Fruit fly (Drosophila melanogaster) whole organism, embryonic: ENCODE results near the gene smg.

Experiments
- Aef1 ChIP-seq: fragments of 200-800 bp; sonication (Bioruptor generic); IDR thresholded peaks from 3 replicates; pipeline ENCODE4 v1.3.6; 2022; ENCODE audit warnings: missing biosample characterization, missing genetic modification characterization
- Asciz ChIP-seq: fragments of 200-800 bp; sonication (Bioruptor generic); optimal IDR thresholded peaks from 2 replicates; lab custom pipeline; 2017; ENCODE audit warnings: missing biosample characterization, mild to moderate bottlenecking, missing genetic modification characterization, missing genetic modification reagents
- Atf3 ChIP-seq: fragments of 200-800 bp; sonication (Bioruptor generic); optimal IDR thresholded peaks from 3 replicates; lab custom pipeline; 2016; ENCODE audit warnings: missing biosample characterization, missing genetic modification characterization
- Blimp-1 ChIP-seq: fragments of 200-800 bp; sonication (Bioruptor generic); optimal IDR thresholded peaks from 3 replicates; lab custom pipeline; 2018; ENCODE audit warnings: missing biosample characterization, missing genetic modification characterization, mild to moderate bottlenecking, moderate library complexity, missing genetic modification reagents
- CG11456 ChIP-seq: fragments of 200-800 bp; sonication (Bioruptor generic); IDR thresholded peaks from 3 replicates; pipeline ENCODE4 v1.3.6; 2022; ENCODE audit warnings: missing biosample characterization, missing genetic modification characterization
- CG11696 ChIP-seq: fragments of 200-800 bp; sonication (Bioruptor generic); IDR thresholded peaks from 2 replicates; pipeline ENCODE4 v1.3.6; 2022; ENCODE audit warnings: missing biosample characterization, missing genetic modification characterization
- CG12659 ChIP-seq: fragments of 200-800 bp; sonication (Bioruptor generic); optimal IDR thresholded peaks from 3 replicates; lab custom pipeline; 2017; ENCODE audit warnings: mild to moderate bottlenecking, missing biosample characterization, missing genetic modification reagents, missing genetic modification characterization
- CG13287 ChIP-seq: fragments of 200-800 bp; sonication (Bioruptor generic); IDR thresholded peaks from 2 replicates; pipeline ENCODE4 v1.3.6; 2022; ENCODE audit warnings: missing biosample characterization, missing genetic modification characterization; ENCODE audit not compliant: partially characterized antibody
- CG1602 ChIP-seq: fragments of 200-800 bp; sonication (Bioruptor generic); optimal IDR thresholded peaks from 3 replicates; lab custom pipeline; 2016; ENCODE audit warnings: missing biosample characterization, missing genetic modification characterization
- CG17802 ChIP-seq: fragments of 200-800 bp; sonication (Bioruptor generic); optimal IDR thresholded peaks from 2 replicates; lab custom pipeline; 2018; ENCODE audit warnings: missing biosample characterization, mild to moderate bottlenecking, missing genetic modification characterization, moderate library complexity
- CG3163 ChIP-seq: fragments of 200-800 bp; sonication (Bioruptor generic); optimal IDR thresholded peaks from 3 replicates; lab custom pipeline; 2016; ENCODE audit warnings: missing biosample characterization, missing genetic modification characterization
- CG33213 ChIP-seq: fragments of 200-800 bp; sonication (Bioruptor generic); optimal IDR thresholded peaks from 3 replicates; lab custom pipeline; 2016; ENCODE audit warnings: missing biosample characterization, missing genetic modification characterization
- CG4707 ChIP-seq: fragments of 200-800 bp; sonication (Bioruptor generic); optimal IDR thresholded peaks from 2 replicates; lab custom pipeline; 2018; ENCODE audit warnings: missing biosample characterization, mild to moderate bottlenecking, missing genetic modification characterization, moderate library complexity
- CG4854 ChIP-seq: fragments of 200-800 bp; sonication (Bioruptor generic); optimal IDR thresholded peaks from 2 replicates; lab custom pipeline; 2016; ENCODE audit warnings: missing biosample characterization, missing genetic modification characterization, inconsistent platforms
- CG6254 ChIP-seq: fragments of 200-800 bp; sonication (Bioruptor generic); optimal IDR thresholded peaks from 3 replicates; lab custom pipeline; 2017; ENCODE audit warnings: mild to moderate bottlenecking, missing biosample characterization, missing genetic modification reagents, missing genetic modification characterization
- CG6791 ChIP-seq: fragments of 200-800 bp; sonication (Bioruptor generic); IDR thresholded peaks from 3 replicates; pipeline ENCODE4 v1.3.6; 2022; ENCODE audit warnings: missing biosample characterization, missing genetic modification characterization; ENCODE audit not compliant: partially characterized antibody
- CG8089 ChIP-seq: fragments of 200-800 bp; sonication (Bioruptor generic); optimal IDR thresholded peaks from 3 replicates; lab custom pipeline; 2016; ENCODE audit warnings: missing biosample characterization, missing genetic modification characterization
- CG8359 ChIP-seq: fragments of 200-800 bp; sonication (Bioruptor generic); optimal IDR thresholded peaks from 2 replicates; lab custom pipeline; 2017; ENCODE audit warnings: missing biosample characterization, mild to moderate bottlenecking, missing genetic modification characterization, borderline replicate concordance
- CG8388 ChIP-seq: fragments of 200-800 bp; sonication (Bioruptor generic); optimal IDR thresholded peaks from 2 replicates; lab custom pipeline; 2019; ENCODE audit warnings: missing biosample characterization, mild to moderate bottlenecking, missing genetic modification characterization, moderate library complexity
- CG8765 ChIP-seq: fragments of 200-800 bp; sonication (Bioruptor generic); IDR thresholded peaks from 2 replicates; pipeline ENCODE4 v1.3.6; 2022; ENCODE audit warnings: missing biosample characterization, missing genetic modification characterization
- CoRest ChIP-seq: fragments of 200-800 bp; sonication (Bioruptor generic); optimal IDR thresholded peaks from 3 replicates; lab custom pipeline; 2018; ENCODE audit warnings: missing biosample characterization, mild to moderate bottlenecking, missing genetic modification characterization, moderate library complexity
- Dfd ChIP-seq, 2 experiments: fragments of >200 bp; optimal IDR thresholded peaks; 2 replicates each; lab custom pipeline; 2017; ENCODE audit warnings: missing biosample characterization in 2 of 2, missing genetic modification characterization in 2 of 2
- Hr3 ChIP-seq: fragments of 200-800 bp; sonication (Bioruptor generic); optimal IDR thresholded peaks from 3 replicates; lab custom pipeline; 2016; ENCODE audit warnings: missing biosample characterization, missing genetic modification characterization
- Hr39 ChIP-seq: fragments of >200 bp; optimal IDR thresholded peaks from 2 replicates; lab custom pipeline; 2017
- Max ChIP-seq: fragments of 200-800 bp; sonication (Bioruptor generic); optimal IDR thresholded peaks from 2 replicates; lab custom pipeline; 2016; ENCODE audit warnings: missing biosample characterization, mild to moderate bottlenecking, missing genetic modification characterization
- Optix ChIP-seq: fragments of 200-800 bp; sonication (Bioruptor generic); IDR thresholded peaks from 3 replicates; pipeline ENCODE4 v1.3.6; 2022; ENCODE audit warnings: missing biosample characterization, missing genetic modification characterization
- Pdp1 ChIP-seq, 2 experiments: fragments of 200-800 bp; sonication (Bioruptor generic); optimal IDR thresholded peaks; 3 replicates each; lab custom pipeline; 2016; ENCODE audit warnings: missing biosample characterization in 2 of 2, missing genetic modification characterization in 2 of 2, mild to moderate bottlenecking in 1 of 2, moderate library complexity in 1 of 2
- Sry-δ ChIP-seq: fragments of 200-800 bp; sonication (Bioruptor generic); optimal IDR thresholded peaks from 2 replicates; lab custom pipeline; 2016; ENCODE audit warnings: missing biosample characterization, missing genetic modification characterization
- Usf ChIP-seq: fragments of 200-800 bp; sonication (Bioruptor generic); optimal IDR thresholded peaks from 2 replicates; lab custom pipeline; 2017; ENCODE audit warnings: missing genotype, missing biosample characterization, missing genetic modification characterization
- Xrp1 ChIP-seq: fragments of 200-800 bp; sonication (Bioruptor generic); IDR thresholded peaks from 2 replicates; pipeline ENCODE4 v1.3.6; 2022; ENCODE audit warnings: missing biosample characterization, missing genetic modification characterization
- br ChIP-seq: fragments of >200 bp; optimal IDR thresholded peaks from 2 replicates; lab custom pipeline; 2017
- cas ChIP-seq: fragments of 200-800 bp; sonication (Bioruptor generic); IDR thresholded peaks from 2 replicates; pipeline ENCODE4 v1.3.6; 2022; ENCODE audit warnings: missing biosample characterization, missing genetic modification characterization
- caup ChIP-seq: fragments of 200-800 bp; sonication (Bioruptor generic); optimal IDR thresholded peaks from 3 replicates; lab custom pipeline; 2017; ENCODE audit warnings: missing biosample characterization, mild to moderate bottlenecking, missing genetic modification characterization, moderate library complexity; ENCODE audit not compliant: severe bottlenecking
- chif ChIP-seq, 2 experiments: fragments of 200-800 bp; sonication (Bioruptor generic); optimal IDR thresholded peaks; 3 replicates each; lab custom pipeline; 2016; ENCODE audit warnings: missing biosample characterization in 2 of 2, missing genetic modification characterization in 2 of 2
- fd96Cb ChIP-seq: fragments of 200-800 bp; sonication (Bioruptor generic); optimal IDR thresholded peaks from 2 replicates; lab custom pipeline; 2018; ENCODE audit warnings: missing biosample characterization, mild to moderate bottlenecking, missing genetic modification characterization, moderate library complexity
- gce ChIP-seq: fragments of 200-800 bp; sonication (Bioruptor generic); IDR thresholded peaks from 3 replicates; pipeline ENCODE4 v1.3.6; 2022; ENCODE audit warnings: missing biosample characterization, missing genetic modification characterization
- grau ChIP-seq: fragments of 200-800 bp; optimal IDR thresholded peaks from 3 replicates; lab custom pipeline; 2019; ENCODE audit warnings: missing biosample characterization, mild to moderate bottlenecking, missing genetic modification characterization, moderate library complexity
- gt ChIP-seq: fragments of 200-800 bp; sonication (Bioruptor generic); IDR thresholded peaks from 2 replicates; pipeline ENCODE4 v1.3.6; 2022; ENCODE audit warnings: missing biosample characterization, missing genetic modification characterization
- klu ChIP-seq: fragments of 200-800 bp; sonication (Bioruptor generic); IDR thresholded peaks from 2 replicates; pipeline ENCODE4 v1.3.6; 2022; ENCODE audit warnings: missing biosample characterization, missing genetic modification characterization
- pan ChIP-seq, 4 experiments: fragments of >200 bp in 3 of 4; fragments of 200-800 bp in 1 of 4; sonication (Bioruptor generic) in 1 of 4; optimal IDR thresholded peaks in 3 of 4; IDR thresholded peaks in 1 of 4; 2 replicates each; pipeline versions ENCODE4 v1.3.6 to Lab custom; 2017 to 2022; ENCODE audit warnings: missing biosample characterization in 2 of 4, missing genetic modification characterization in 2 of 4, mixed read lengths in 1 of 4
- pita ChIP-seq: fragments of 200-800 bp; sonication (Bioruptor generic); optimal IDR thresholded peaks from 2 replicates; lab custom pipeline; 2017; ENCODE audit warnings: missing biosample characterization, mild to moderate bottlenecking, missing genetic modification characterization
- row ChIP-seq: fragments of 200-800 bp; sonication (Bioruptor generic); IDR thresholded peaks from 3 replicates; pipeline ENCODE4 v1.3.6; 2022; ENCODE audit warnings: missing biosample characterization, missing genetic modification characterization
- salm ChIP-seq: fragments of 200-800 bp; sonication (Bioruptor generic); optimal IDR thresholded peaks from 2 replicates; lab custom pipeline; 2018; ENCODE audit warnings: missing biosample characterization, mild to moderate bottlenecking, missing genetic modification characterization
- sens ChIP-seq: fragments of 200-800 bp; sonication (Bioruptor generic); peaks from one replicate; lab custom pipeline; 2016; ENCODE audit warnings: missing biosample characterization, missing genetic modification characterization
- sima ChIP-seq: fragments of 200-800 bp; sonication (Bioruptor generic); optimal IDR thresholded peaks from 2 replicates; lab custom pipeline; 2016; ENCODE audit warnings: missing biosample characterization, missing genetic modification characterization
- sisA ChIP-seq: fragments of 200-800 bp; sonication (Bioruptor generic); IDR thresholded peaks from 2 replicates; pipeline ENCODE4 v1.3.6; 2022; ENCODE audit warnings: missing biosample characterization, missing genetic modification characterization
- sqz ChIP-seq: fragments of 200-800 bp; sonication (Bioruptor generic); optimal IDR thresholded peaks from 3 replicates; lab custom pipeline; 2018; ENCODE audit warnings: missing biosample characterization, mild to moderate bottlenecking, missing genetic modification characterization
- sr ChIP-seq: fragments of 200-800 bp; sonication (Bioruptor generic); IDR thresholded peaks from 3 replicates; pipeline ENCODE4 v1.3.6; 2022; ENCODE audit warnings: missing biosample characterization, missing genetic modification characterization
- tap ChIP-seq: fragments of 200-800 bp; optimal IDR thresholded peaks from 3 replicates; lab custom pipeline; 2019; ENCODE audit warnings: missing biosample characterization, mild to moderate bottlenecking, missing genetic modification characterization, moderate library complexity
- zf30C ChIP-seq: fragments of 200-800 bp; sonication (Bioruptor generic); optimal IDR thresholded peaks from 3 replicates; lab custom pipeline; 2018; ENCODE audit warnings: missing biosample characterization, mild to moderate bottlenecking, missing genetic modification characterization

smg gene

DNA sequence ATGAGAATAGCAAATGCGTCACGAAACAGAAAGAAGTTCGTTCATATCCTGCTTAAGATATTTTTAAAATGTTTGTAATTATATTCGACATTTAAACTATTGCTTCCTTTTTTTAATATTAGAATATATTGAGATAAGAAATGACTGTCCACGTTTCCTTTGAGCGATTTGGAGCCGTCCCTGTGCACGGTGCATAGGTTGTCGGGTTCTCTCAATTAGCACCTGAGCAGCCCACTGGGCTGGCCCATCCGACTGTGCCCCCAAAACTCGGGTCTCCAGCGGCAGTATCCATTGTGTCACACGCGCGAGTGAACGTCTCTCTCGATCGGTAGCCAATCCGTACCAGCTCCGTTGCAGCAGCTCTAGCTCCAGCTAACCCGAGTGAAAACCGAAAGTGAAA is 39.2 kb downstream of the smg start, which contains the start of gene CG13313 (continued):
- TF ChIP-seq Usf (GFP tag; lab: Kevin White, UChicago) (no peak), br (lab: Kevin White, UChicago) (no peak), sisA (GFP tag; lab: Robert Waterston, UW) (peak; percentile 23; the same call in 1 of the 2 replicates), CG12659 (GFP tag; lab: Kevin White, UChicago) (peak; percentile 24), grau (tag; lab: Kevin White, UChicago) (peak; percentile 31), tap (tag; lab: Kevin White, UChicago) (no peak), CoRest (tag; lab: Kevin White, UChicago) (peak; percentile 18), Blimp-1 (peak; percentile 51), Xrp1 (GFP tag; lab: Robert Waterston, UW) (no peak), pan (optimal IDR thresholded peaks at IDR 0.05; lab: Kevin White, UChicago) (no peak), pan (GFP tag; optimal IDR thresholded peaks at IDR 0.05 in 1 of 2, IDR thresholded peaks at IDR 0.05 in 1 of 2) (no peak), CG8388 (GFP tag; lab: Kevin White, UChicago) (no peak)

dm6 chr3L:8956669-8957068 is 41.1 kb downstream of the smg start, which contains the start of gene mRpL12:
Gene mRpL12, plus strand, starts transcription at chr3L:8956791.
- TF ChIP-seq CG13287 (GFP tag; lab: Robert Waterston, UW) (peak; percentile 49), Dfd (GFP tag; optimal IDR thresholded peaks at IDR 0.05; lab: Kevin White, UChicago) (no peak), CG8765 (GFP tag; lab: Robert Waterston, UW) (no peak), CG11456 (no peak), sr (GFP tag; lab: Robert Waterston, UW) (no peak), cas (no peak), sens (peak; percentile 40), CG4707 (GFP tag; lab: Kevin White, UChicago) (no peak), Xrp1 (GFP tag; lab: Robert Waterston, UW) (no peak), sima (GFP tag; lab: Kevin White, UChicago) (no peak), fd96Cb (tag; lab: Kevin White, UChicago) (no peak), CG33213 (GFP tag; lab: Kevin White, UChicago) (no peak), Hr39 (lab: Kevin White, UChicago) (no peak), CG8089 (GFP tag; lab: Kevin White, UChicago) (no peak), Sry-δ (peak; percentile 54), CG6791 (GFP tag; lab: Robert Waterston, UW) (peak; percentile 26; the same call in 1 of the 3 replicates), CG1602 (GFP tag; lab: Kevin White, UChicago) (no peak), pita (GFP tag; lab: Kevin White, UChicago) (no peak), Hr3 (GFP tag; lab: Kevin White, UChicago) (no peak), Atf3 (GFP tag; lab: Kevin White, UChicago) (no peak), CG3163 (no peak), CG4854 (GFP tag; lab: Kevin White, UChicago) (no peak), CG17802 (no peak), chif (GFP tag; optimal IDR thresholded peaks at IDR 0.05; lab: Kevin White, UChicago) (no peak), Max (GFP tag; lab: Kevin White, UChicago) (no peak), gt (no peak), klu (GFP tag; lab: Robert Waterston, UW) (no peak), Optix (GFP tag; lab: Robert Waterston, UW) (no peak), CG11696 (GFP tag; lab: Robert Waterston, UW) (no peak), caup (GFP tag; lab: Kevin White, UChicago) (no peak), Asciz (GFP tag; lab: Kevin White, UChicago) (no peak), row (GFP tag; lab: Robert Waterston, UW) (peak; percentile 38; the same call in 1 of the 3 replicates), Aef1 (GFP tag; lab: Robert Waterston, UW) (no peak), Pdp1 (GFP tag; optimal IDR thresholded peaks at IDR 0.05; lab: Kevin White, UChicago) (peak in 1 of 2 experiments; percentile 98), gce (no peak), CG6254 (GFP tag; lab: Kevin White, UChicago) (no peak), CG8359 (GFP tag; lab: Kevin White, UChicago) (no peak), sqz (GFP tag; lab: Kevin White, UChicago) (no peak), zf30C (no peak), salm (tag; lab: Kevin White, UChicago) (no peak)
